Fruit fly (Drosophila melanogaster): ENCODE measurements around the gene CG11076.
A peak's percentile ranks its signal among the peaks of the same experiment; 100 is the strongest.

The CG11076 gene

DNA sequence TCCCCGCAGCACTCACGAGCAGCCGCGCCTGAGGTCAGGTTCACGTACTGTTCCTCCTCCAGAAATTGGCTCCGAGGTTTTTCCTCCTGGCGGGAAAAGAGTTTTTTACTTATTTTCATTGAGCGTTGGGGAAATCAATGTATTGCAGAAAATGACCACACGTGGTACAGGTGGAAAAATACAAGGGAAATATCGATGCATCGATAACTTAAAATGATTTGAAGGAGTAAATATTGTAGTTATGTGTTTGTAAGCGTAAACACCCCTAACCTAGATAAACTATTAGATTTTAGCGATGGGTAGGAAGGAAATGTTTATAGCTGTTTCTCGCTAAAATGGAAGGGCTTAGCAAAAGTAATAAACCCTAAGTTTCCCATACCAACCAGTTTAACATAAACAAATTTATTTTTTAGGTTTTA lies 856 bp downstream of the CG11076 start:
- TF ChIP-seq CG13894 (tag; optimal IDR thresholded peaks at IDR 0.05) (no peak), dm (GFP tag; optimal IDR thresholded peaks at IDR 0.05) (peak; percentile 87), wor (GFP tag; IDR thresholded peaks at IDR 0.05) (no peak), pzg (GFP tag; optimal IDR thresholded peaks at IDR 0.05) (peak; percentile 51), cato (GFP tag; optimal IDR thresholded peaks at IDR 0.05; ENCODE audit: borderline replicate concordance) (no peak), CG8388 (GFP tag; optimal IDR thresholded peaks at IDR 0.05) (peak; percentile 0), CG33557 (GFP tag; optimal IDR thresholded peaks at IDR 0.05) (peak; percentile 4), CG8944 (GFP tag; optimal IDR thresholded peaks at IDR 0.05) (peak; percentile 3), grau (tag; optimal IDR thresholded peaks at IDR 0.05) (peak; percentile 41), CG17612 (GFP tag; IDR thresholded peaks at IDR 0.05) (no peak), CG14667 (GFP tag; IDR thresholded peaks at IDR 0.05) (no peak), CG11723 (GFP tag; optimal IDR thresholded peaks at IDR 0.05) (peak; percentile 43), vvl (GFP tag; IDR thresholded peaks at IDR 0.05) (no peak), en (GFP tag; optimal IDR thresholded peaks at IDR 0.05) (no peak), usp (GFP tag; optimal IDR thresholded peaks at IDR 0.05) (no peak), CG13123 (GFP tag; optimal IDR thresholded peaks at IDR 0.05) (no peak), CG17359 (tag; optimal IDR thresholded peaks at IDR 0.05) (peak; percentile 5), sens (GFP tag) (peak; percentile 59), CG15514 (GFP tag; optimal IDR thresholded peaks at IDR 0.05) (no peak), CG2120 (GFP tag; optimal IDR thresholded peaks at IDR 0.05) (peak; percentile 49), dpn (GFP tag; optimal IDR thresholded peaks at IDR 0.05) (peak in 1 of 2 experiments; percentile 8), gsb (GFP tag; IDR thresholded peaks at IDR 0.05) (no peak), slbo (GFP tag; IDR thresholded peaks at IDR 0.05) (peak; percentile 70; the same call in 1 of the 2 replicates), fd3F (GFP tag; optimal IDR thresholded peaks at IDR 0.05) (no peak), CG14050 (GFP tag; IDR thresholded peaks at IDR 0.05) (no peak), Med (GFP tag) (peak; percentile 35), unc-4 (GFP tag; IDR thresholded peaks at IDR 0.05; ENCODE audit: partially characterized antibody) (peak; percentile 65), CG9817 (tag; optimal IDR thresholded peaks at IDR 0.05) (no peak), al (GFP tag; IDR thresholded peaks at IDR 0.05) (no peak), CG12942 (GFP tag; optimal IDR thresholded peaks at IDR 0.05) (no peak), HLH3B (GFP tag; IDR thresholded peaks at IDR 0.05) (0 out of 2 replicates have a peak, but pooled peaks have one; percentile 24), h (optimal IDR thresholded peaks at IDR 0.05) (no peak), CoRest (tag; optimal IDR thresholded peaks at IDR 0.05) (peak; percentile 32), pita (GFP tag; optimal IDR thresholded peaks at IDR 0.05) (no peak), CG30020 (tag; optimal IDR thresholded peaks at IDR 0.05) (peak; percentile 97), gce (GFP tag; IDR thresholded peaks at IDR 0.05) (no peak), BEAF-32 (GFP tag; optimal IDR thresholded peaks at IDR 0.05) (peak; percentile 74), Max (GFP tag; optimal IDR thresholded peaks at IDR 0.05) (peak; percentile 43), hbn (GFP tag; IDR thresholded peaks at IDR 0.05; ENCODE audit: partially characterized antibody) (peak; percentile 39; the same call in 1 of the 2 replicates), Fer1 (GFP tag; optimal IDR thresholded peaks at IDR 0.05) (no peak), CG12299 (tag; optimal IDR thresholded peaks at IDR 0.05) (no peak), CG8924 (tag; optimal IDR thresholded peaks at IDR 0.05) (peak; percentile 4), CG13287 (GFP tag; IDR thresholded peaks at IDR 0.05; ENCODE audit: partially characterized antibody) (peak; percentile 69), phol (tag; optimal IDR thresholded peaks at IDR 0.05) (peak; percentile 54), gfzf (GFP tag; optimal IDR thresholded peaks at IDR 0.05) (peak; percentile 12), vnd (GFP tag; IDR thresholded peaks at IDR 0.05; ENCODE audit: partially characterized antibody) (no peak), HmgZ (tag; optimal IDR thresholded peaks at IDR 0.05) (peak; percentile 12), Adf1 (GFP tag; IDR thresholded peaks at IDR 0.05) (no peak), kay (GFP tag; optimal IDR thresholded peaks at IDR 0.05) (no peak), inv (GFP tag; IDR thresholded peaks at IDR 0.05; ENCODE audit: partially characterized antibody) (peak; percentile 59), CG8089 (GFP tag; optimal IDR thresholded peaks at IDR 0.05) (peak; percentile 11)

Measured in whole organism, embryonic.